Worm (Caenorhabditis elegans) whole organism, L3 larva: ENCODE data around the gene Y59E9AL.4.

Experiments
- R02D3.7 ChIP-seq: fragments of 150-350 bp; optimal IDR thresholded peaks from 2 replicates; lab custom pipeline; 2014; ENCODE audit warnings: missing biosample characterization, missing genetic modification characterization
- ZK546.5 ChIP-seq: sonication (generic microtip); optimal IDR thresholded peaks from 2 replicates; lab custom pipeline; 2017; ENCODE audit warnings: missing biosample characterization, missing genetic modification characterization
- aly-2 ChIP-seq: fragments of 150-350 bp; optimal IDR thresholded peaks from 2 replicates; lab custom pipeline; 2014; ENCODE audit warnings: missing biosample characterization, missing genetic modification characterization
- ceh-16 ChIP-seq: sonication (generic microtip); optimal IDR thresholded peaks from 2 replicates; lab custom pipeline; 2017; ENCODE audit warnings: missing biosample characterization, missing genetic modification characterization
- ceh-28 ChIP-seq: fragments of 150-350 bp; optimal IDR thresholded peaks from 2 replicates; lab custom pipeline; 2014; ENCODE audit warnings: missing biosample characterization, missing genetic modification reagents, missing genetic modification characterization
- ceh-82 ChIP-seq: fragments of 150-350 bp; optimal IDR thresholded peaks from 2 replicates; lab custom pipeline; 2014; ENCODE audit warnings: missing biosample characterization, missing genetic modification characterization
- ceh-9 ChIP-seq: sonication (generic microtip); optimal IDR thresholded peaks from 2 replicates; lab custom pipeline; 2018; ENCODE audit warnings: missing biosample characterization, missing genetic modification characterization
- daf-12 ChIP-seq: fragments of 150-350 bp; optimal IDR thresholded peaks from 2 replicates; lab custom pipeline; 2014; ENCODE audit warnings: missing biosample characterization, missing genetic modification reagents, missing genetic modification characterization
- egl-27 ChIP-seq: sonication (generic microtip); optimal IDR thresholded peaks from 4 replicates; lab custom pipeline; 2017; ENCODE audit warnings: missing biosample characterization, missing genetic modification reagents, missing genetic modification characterization
- egl-5 ChIP-seq: fragments of 150-350 bp; optimal IDR thresholded peaks from 2 replicates; lab custom pipeline; 2017; ENCODE audit warnings: missing biosample characterization, missing genetic modification reagents, missing genetic modification characterization, inconsistent platforms
- elt-2 ChIP-seq: sonication (generic microtip); optimal IDR thresholded peaks from 2 replicates; lab custom pipeline; 2016; ENCODE audit warnings: missing genetic modification reagents, mild to moderate bottlenecking, missing genetic modification characterization, missing compliant biosample characterization
- elt-3 ChIP-seq, 3 experiments: fragments of 150-350 bp in 1 of 3; sonication (generic microtip) in 2 of 3; optimal IDR thresholded peaks; 2 replicates in 2 of 3; 4 replicates in 1 of 3; lab custom pipeline; 2014 to 2017; ENCODE audit warnings: missing biosample characterization in 3 of 3, missing genetic modification characterization in 3 of 3
- eor-1 ChIP-seq, 2 experiments: fragments of 150-350 bp; optimal IDR thresholded peaks; 2 replicates each; lab custom pipeline; 2014 to 2018; ENCODE audit warnings: missing biosample characterization in 2 of 2, missing genetic modification characterization in 2 of 2
- fkh-10 ChIP-seq: sonication (generic microtip); optimal IDR thresholded peaks from 2 replicates; lab custom pipeline; 2017; ENCODE audit warnings: missing biosample characterization, missing genetic modification reagents, missing genetic modification characterization
- fkh-2 ChIP-seq: fragments of 150-350 bp; optimal IDR thresholded peaks from 2 replicates; lab custom pipeline; 2014; ENCODE audit warnings: missing biosample characterization, missing genetic modification reagents, missing genetic modification characterization
- fos-1 ChIP-seq: fragments of 150-350 bp; optimal IDR thresholded peaks from 2 replicates; lab custom pipeline; 2014; ENCODE audit warnings: missing biosample characterization, missing genetic modification characterization
- hmg-11 ChIP-seq: sonication (generic microtip); optimal IDR thresholded peaks from 2 replicates; lab custom pipeline; 2016; ENCODE audit warnings: missing genetic modification characterization, missing compliant biosample characterization
- jun-1 ChIP-seq: fragments of 150-350 bp; optimal IDR thresholded peaks from 2 replicates; lab custom pipeline; 2014; ENCODE audit warnings: missing biosample characterization, missing genetic modification reagents, missing genetic modification characterization
- lin-15B ChIP-seq: fragments of 150-350 bp; optimal IDR thresholded peaks from 2 replicates; lab custom pipeline; 2014; ENCODE audit warnings: missing biosample characterization, missing genetic modification characterization
- lin-39 ChIP-seq: fragments of 150-350 bp; optimal IDR thresholded peaks from 2 replicates; lab custom pipeline; 2018; ENCODE audit warnings: missing biosample characterization, missing genetic modification reagents, missing genetic modification characterization
- lsy-12 ChIP-seq: sonication (generic microtip); optimal IDR thresholded peaks from 2 replicates; lab custom pipeline; 2016; ENCODE audit warnings: mild to moderate bottlenecking, missing genetic modification characterization, missing compliant biosample characterization
- mdl-1 ChIP-seq: fragments of 150-350 bp; optimal IDR thresholded peaks from 2 replicates; lab custom pipeline; 2014; ENCODE audit warnings: missing biosample characterization, missing genetic modification characterization
- mml-1 ChIP-seq: fragments of 150-350 bp; sonication (generic microtip); optimal IDR thresholded peaks from 3 replicates; lab custom pipeline; 2014; ENCODE audit warnings: missing biosample characterization, missing genetic modification characterization
- nfya-1 ChIP-seq: sonication (generic microtip); optimal IDR thresholded peaks from 2 replicates; lab custom pipeline; 2017; ENCODE audit warnings: missing genetic modification characterization, mild to moderate bottlenecking, missing compliant biosample characterization, antibody characterized with exemption, moderate library complexity; ENCODE audit not compliant: insufficient read depth
- nhr-11 ChIP-seq: fragments of 150-350 bp; optimal IDR thresholded peaks from 2 replicates; lab custom pipeline; 2014; ENCODE audit warnings: missing biosample characterization, missing genetic modification characterization
- nhr-12 ChIP-seq: fragments of 150-350 bp; optimal IDR thresholded peaks from 2 replicates; lab custom pipeline; 2014; ENCODE audit warnings: missing biosample characterization, missing genetic modification characterization
- nhr-23 ChIP-seq: fragments of 150-350 bp; optimal IDR thresholded peaks from 2 replicates; lab custom pipeline; 2014; ENCODE audit warnings: missing biosample characterization, missing genetic modification reagents, missing genetic modification characterization
- nhr-237 ChIP-seq: fragments of 150-350 bp; optimal IDR thresholded peaks from 2 replicates; lab custom pipeline; 2014; ENCODE audit warnings: missing biosample characterization, missing genetic modification characterization
- nhr-25 ChIP-seq: sonication (generic microtip); optimal IDR thresholded peaks from 2 replicates; lab custom pipeline; 2017; ENCODE audit warnings: missing biosample characterization, missing genetic modification characterization
- nhr-28 ChIP-seq: fragments of 150-350 bp; optimal IDR thresholded peaks from 2 replicates; lab custom pipeline; 2014; ENCODE audit warnings: missing biosample characterization, missing genetic modification characterization
- nhr-67 ChIP-seq: fragments of 150-350 bp; optimal IDR thresholded peaks from 2 replicates; lab custom pipeline; 2014; ENCODE audit warnings: missing biosample characterization, missing genetic modification characterization
- nhr-76 ChIP-seq: fragments of 150-350 bp; sonication (generic microtip); optimal IDR thresholded peaks from 5 replicates; lab custom pipeline; 2014; ENCODE audit warnings: missing biosample characterization, missing genetic modification characterization
- nhr-77 ChIP-seq: fragments of 150-350 bp; optimal IDR thresholded peaks from 2 replicates; lab custom pipeline; 2014; ENCODE audit warnings: missing biosample characterization, missing genetic modification characterization
- pha-4 ChIP-seq: fragments of 150-350 bp; optimal IDR thresholded peaks from 2 replicates; lab custom pipeline; 2014; ENCODE audit warnings: missing biosample characterization, missing genetic modification reagents, missing genetic modification characterization
- pqm-1 ChIP-seq: fragments of 150-350 bp; optimal IDR thresholded peaks from 2 replicates; lab custom pipeline; 2017; ENCODE audit warnings: missing biosample characterization, missing genetic modification characterization, inconsistent platforms
- sea-2 ChIP-seq: fragments of 150-350 bp; sonication (generic microtip); optimal IDR thresholded peaks from 4 replicates; lab custom pipeline; 2014; ENCODE audit warnings: missing biosample characterization, missing genetic modification reagents, missing genetic modification characterization
- skn-1 ChIP-seq: fragments of 150-350 bp; optimal IDR thresholded peaks from 2 replicates; lab custom pipeline; 2014; ENCODE audit warnings: missing biosample characterization, missing genetic modification characterization
- snpc-4 ChIP-seq: fragments of 150-350 bp; optimal IDR thresholded peaks from 2 replicates; lab custom pipeline; 2014; ENCODE audit warnings: missing biosample characterization, missing genetic modification characterization
- tbx-2 ChIP-seq: sonication (generic microtip); optimal IDR thresholded peaks from 2 replicates; lab custom pipeline; 2016; ENCODE audit warnings: mild to moderate bottlenecking, missing genetic modification characterization, missing compliant biosample characterization
- unc-39 ChIP-seq: sonication (generic microtip); optimal IDR thresholded peaks from 4 replicates; lab custom pipeline; 2017; ENCODE audit warnings: missing biosample characterization, missing genetic modification characterization
- unc-62 ChIP-seq: fragments of 150-350 bp; sonication (generic microtip); optimal IDR thresholded peaks from 4 replicates; lab custom pipeline; 2014; ENCODE audit warnings: missing biosample characterization, missing genetic modification reagents, missing genetic modification characterization
- zag-1 ChIP-seq: fragments of 150-350 bp; optimal IDR thresholded peaks from 2 replicates; lab custom pipeline; 2014; ENCODE audit warnings: missing biosample characterization, missing genetic modification characterization
- ztf-11 ChIP-seq: fragments of 150-350 bp; optimal IDR thresholded peaks from 2 replicates; lab custom pipeline; 2014; ENCODE audit warnings: missing biosample characterization, missing genetic modification characterization
- ztf-4 ChIP-seq: fragments of 150-350 bp; optimal IDR thresholded peaks from 2 replicates; lab custom pipeline; 2014; ENCODE audit warnings: missing biosample characterization, missing genetic modification characterization

Y59E9AL.4 gene

DNA sequence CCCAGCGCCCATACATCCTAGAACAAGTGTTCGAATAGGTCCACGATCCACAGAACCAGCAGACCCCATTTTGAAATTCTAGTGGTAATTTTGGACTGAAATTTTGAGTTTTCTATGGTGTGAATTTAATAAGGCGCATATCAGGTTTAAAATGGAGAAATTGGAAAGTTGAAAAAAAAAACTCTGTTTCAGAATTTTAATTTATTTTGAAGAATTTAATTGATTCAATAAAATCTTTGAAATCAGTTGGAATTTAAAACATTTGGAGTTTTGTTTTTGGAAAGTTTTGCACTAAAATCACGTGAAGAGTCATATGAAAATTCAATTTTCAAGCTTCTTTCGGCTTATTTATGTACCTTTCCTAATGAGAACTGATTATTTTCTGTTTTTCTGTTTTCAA lies 19.5 kb downstream of the Y59E9AL.4 start, which contains the start of gene gpa-18:
TSS of gene gpa-18 (minus strand) at position 101 of the 400 bp plus-strand sequence.
- no peak for TF ChIP-seq fkh-10 (GFP tag; lab: Kevin White, UChicago)
- no peak for TF ChIP-seq lin-39 (tag; lab: Kevin White, UChicago)
- TF ChIP-seq pha-4 (tag; lab: Kevin White, UChicago) = no peak
- no peak for TF ChIP-seq elt-2 (tag; lab: Kevin White, UChicago)
- no peak for TF ChIP-seq egl-27 (tag; lab: Kevin White, UChicago)
- TF ChIP-seq elt-3 (tag; optimal IDR thresholded peaks at IDR 0.05; lab: Kevin White, UChicago) = no peak
- TF ChIP-seq unc-39 (tag; lab: Kevin White, UChicago) = no peak
- no peak for TF ChIP-seq lin-15B
- TF ChIP-seq nhr-25 (tag; lab: Kevin White, UChicago) = no peak
- TF ChIP-seq eor-1 (tag; optimal IDR thresholded peaks at IDR 0.05; lab: Kevin White, UChicago) = no peak
- TF ChIP-seq pqm-1 (tag; lab: Kevin White, UChicago) = no peak
- no peak for TF ChIP-seq fkh-2 (tag; lab: Kevin White, UChicago)
- no peak for TF ChIP-seq ceh-9 (tag; lab: Kevin White, UChicago)
- no peak for TF ChIP-seq ZK546.5 (tag; lab: Kevin White, UChicago)
- no peak for TF ChIP-seq hmg-11 (tag; lab: Kevin White, UChicago)

ce11 chrIV:5188051-5188450 lies 26.9 kb downstream of the Y59E9AL.4 start:
- TF ChIP-seq elt-2 (tag; lab: Kevin White, UChicago) = no peak
- TF ChIP-seq lin-15B = peak; percentile 26

- TF ChIP-seq aly-2 (no peak), pha-4 (tag; lab: Kevin White, UChicago) (peak; percentile 70)
Measured at ce11 chrIV:5186480-5187205, 28.3 kb downstream of the Y59E9AL.4 start, which contains the start of the genes W03F8.6 and mtrf-1L. W03F8.6 (minus strand) TSS chrIV:5186580. mtrf-1L (plus strand) TSS chrIV:5187155.

- TF ChIP-seq eor-1 (tag; optimal IDR thresholded peaks at IDR 0.05; lab: Kevin White, UChicago) = no peak
- TF ChIP-seq lsy-12 = peak; percentile 91
- peak; percentile 91 for TF ChIP-seq nfya-1 (tag; lab: Kevin White, UChicago)
- TF ChIP-seq fkh-2 (tag; lab: Kevin White, UChicago) = no peak
- TF ChIP-seq nhr-77 (tag; lab: Kevin White, UChicago) = peak; percentile 74
- peak; percentile 24 for TF ChIP-seq egl-27 (tag; lab: Kevin White, UChicago)
- peak; percentile 62 for TF ChIP-seq elt-2 (tag; lab: Kevin White, UChicago)
- TF ChIP-seq unc-39 (tag; lab: Kevin White, UChicago) = no peak
- TF ChIP-seq snpc-4 (tag; lab: Kevin White, UChicago) = peak; percentile 93
- TF ChIP-seq tbx-2 (tag; lab: Kevin White, UChicago) = peak; percentile 92
- no peak for TF ChIP-seq nhr-76
- TF ChIP-seq ceh-16 (tag; lab: Kevin White, UChicago) = no peak
- peak; percentile 87 for TF ChIP-seq ceh-28
- TF ChIP-seq fos-1 (tag; lab: Kevin White, UChicago) = no peak
- TF ChIP-seq unc-62 = no peak
- peak; percentile 97 for TF ChIP-seq nhr-23 (tag; lab: Kevin White, UChicago)
- peak; percentile 92 for TF ChIP-seq egl-5 (tag; lab: Kevin White, UChicago)
- peak; percentile 74 for TF ChIP-seq ztf-4
- TF ChIP-seq lin-39 (tag; lab: Kevin White, UChicago) = peak; percentile 71
- peak; percentile 88 for TF ChIP-seq R02D3.7 (tag; lab: Kevin White, UChicago)
- peak; percentile 88 for TF ChIP-seq hmg-11 (tag; lab: Kevin White, UChicago)
- TF ChIP-seq ceh-82 (tag; lab: Kevin White, UChicago) = peak; percentile 87
- peak; percentile 28 for TF ChIP-seq aly-2
- TF ChIP-seq nhr-67 (tag; lab: Kevin White, UChicago) = no peak
- TF ChIP-seq mml-1 = no peak
- peak; percentile 94 for TF ChIP-seq pha-4 (tag; lab: Kevin White, UChicago)
- peak; percentile 84 for TF ChIP-seq skn-1 (tag; lab: Kevin White, UChicago)
- TF ChIP-seq nhr-12 (tag; lab: Kevin White, UChicago) = no peak
- TF ChIP-seq nhr-11 = peak; percentile 35
- TF ChIP-seq sea-2 (GFP tag; lab: Kevin White, UChicago) = no peak
- TF ChIP-seq jun-1 (tag; lab: Kevin White, UChicago) = peak; percentile 83
- TF ChIP-seq zag-1 (tag; lab: Kevin White, UChicago) = no peak
- no peak for TF ChIP-seq ztf-11 (tag; lab: Kevin White, UChicago)
- peak; percentile 42 for TF ChIP-seq pqm-1 (tag; lab: Kevin White, UChicago)
- TF ChIP-seq daf-12 (tag; lab: Kevin White, UChicago) = no peak
- no peak for TF ChIP-seq nhr-28 (tag; lab: Kevin White, UChicago)
- peak; percentile 96 for TF ChIP-seq nhr-25 (tag; lab: Kevin White, UChicago)
- no peak for TF ChIP-seq fkh-10 (GFP tag; lab: Kevin White, UChicago)
- no peak for TF ChIP-seq mdl-1 (tag; lab: Kevin White, UChicago)
- TF ChIP-seq elt-3 (tag; optimal IDR thresholded peaks at IDR 0.05; lab: Kevin White, UChicago) = peak in 1 of 3 experiments; percentile 49
- no peak for TF ChIP-seq nhr-237 (tag; lab: Kevin White, UChicago)
Measured at ce11 chrIV:5183755-5184166, 31.2 kb downstream of the Y59E9AL.4 start, which contains the start of gene W03F8.4. W03F8.4 (plus strand) TSS chrIV:5184123.
